Worm (Caenorhabditis elegans) whole organism, L3 larva: ENCODE measurements around the gene D1086.2.

Source experiments
- R02D3.7 ChIP-seq: fragments of 150-350 bp; optimal IDR thresholded peaks from 2 replicates; lab custom pipeline; 2014; ENCODE audit warnings: missing biosample characterization, missing genetic modification characterization
- elt-2 ChIP-seq: sonication (generic microtip); optimal IDR thresholded peaks from 2 replicates; lab custom pipeline; 2016; ENCODE audit warnings: missing genetic modification reagents, mild to moderate bottlenecking, missing genetic modification characterization, missing compliant biosample characterization
- fkh-10 ChIP-seq: sonication (generic microtip); optimal IDR thresholded peaks from 2 replicates; lab custom pipeline; 2017; ENCODE audit warnings: missing biosample characterization, missing genetic modification reagents, missing genetic modification characterization
- lsy-12 ChIP-seq: sonication (generic microtip); optimal IDR thresholded peaks from 2 replicates; lab custom pipeline; 2016; ENCODE audit warnings: mild to moderate bottlenecking, missing genetic modification characterization, missing compliant biosample characterization
- nhr-237 ChIP-seq: fragments of 150-350 bp; optimal IDR thresholded peaks from 2 replicates; lab custom pipeline; 2014; ENCODE audit warnings: missing biosample characterization, missing genetic modification characterization
- nhr-77 ChIP-seq: fragments of 150-350 bp; optimal IDR thresholded peaks from 2 replicates; lab custom pipeline; 2014; ENCODE audit warnings: missing biosample characterization, missing genetic modification characterization
- unc-62 ChIP-seq: fragments of 150-350 bp; sonication (generic microtip); optimal IDR thresholded peaks from 4 replicates; lab custom pipeline; 2014; ENCODE audit warnings: missing biosample characterization, missing genetic modification reagents, missing genetic modification characterization
- ztf-11 ChIP-seq: fragments of 150-350 bp; optimal IDR thresholded peaks from 2 replicates; lab custom pipeline; 2014; ENCODE audit warnings: missing biosample characterization, missing genetic modification characterization

DNA sequence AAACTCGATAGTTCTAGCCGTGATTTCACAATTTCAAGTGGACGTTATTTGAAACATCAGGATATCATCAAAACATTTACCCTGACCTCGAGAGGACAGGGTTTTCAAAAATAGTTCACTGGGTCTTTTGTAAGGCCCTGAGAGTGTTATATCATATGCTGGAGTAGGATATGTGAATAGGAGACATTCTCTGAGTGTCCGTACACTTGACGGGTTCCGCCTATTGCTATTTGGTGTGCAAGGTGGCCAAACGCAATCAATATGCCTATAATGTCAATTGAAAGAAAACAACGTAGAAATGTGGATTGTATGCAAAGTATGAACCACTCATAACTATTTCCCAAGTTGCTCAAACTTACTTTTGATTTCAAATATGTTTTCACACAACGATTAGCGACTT is 1.1 kb downstream of the D1086.2 start:
- TF ChIP-seq elt-2 (tag; lab: Kevin White, UChicago), result no peak
- TF ChIP-seq fkh-10 (GFP tag; lab: Kevin White, UChicago), result no peak
- TF ChIP-seq ztf-11 (tag; lab: Kevin White, UChicago), result no peak
- TF ChIP-seq R02D3.7 (tag; lab: Kevin White, UChicago), result no peak
- TF ChIP-seq lsy-12 (tag; lab: Kevin White, UChicago), result no peak
- TF ChIP-seq nhr-77, result no peak
- TF ChIP-seq unc-62 (GFP tag; lab: Kevin White, UChicago), result no peak
- no peak for TF ChIP-seq nhr-237 (tag; lab: Kevin White, UChicago)
